Fruit fly (Drosophila melanogaster) whole organism, embryonic: ENCODE results near the gene CG11085.

Experiments used
- Aef1 ChIP-seq: fragments of 200-800 bp; sonication (Bioruptor generic); IDR thresholded peaks from 3 replicates; pipeline ENCODE4 v1.3.6; 2022; ENCODE audit warnings: missing biosample characterization, missing genetic modification characterization
- Asciz ChIP-seq: fragments of 200-800 bp; sonication (Bioruptor generic); optimal IDR thresholded peaks from 2 replicates; lab custom pipeline; 2017; ENCODE audit warnings: missing biosample characterization, mild to moderate bottlenecking, missing genetic modification characterization, missing genetic modification reagents
- Atf3 ChIP-seq: fragments of 200-800 bp; sonication (Bioruptor generic); optimal IDR thresholded peaks from 3 replicates; lab custom pipeline; 2016; ENCODE audit warnings: missing biosample characterization, missing genetic modification characterization
- Bdp1 ChIP-seq: fragments of 200-800 bp; sonication (Bioruptor generic); optimal IDR thresholded peaks from 3 replicates; lab custom pipeline; 2016; ENCODE audit warnings: missing biosample characterization, missing genetic modification characterization
- CG10979 ChIP-seq: fragments of 200-800 bp; sonication (Bioruptor generic); optimal IDR thresholded peaks from 2 replicates; lab custom pipeline; 2018; ENCODE audit warnings: missing biosample characterization, mild to moderate bottlenecking, missing genetic modification characterization, moderate library complexity
- CG11085 ChIP-seq: fragments of 200-800 bp; sonication (Bioruptor generic); IDR thresholded peaks from 2 replicates; pipeline ENCODE4 v1.3.6; 2022; ENCODE audit warnings: missing biosample characterization, missing genetic modification characterization
- CG11696 ChIP-seq: fragments of 200-800 bp; sonication (Bioruptor generic); IDR thresholded peaks from 2 replicates; pipeline ENCODE4 v1.3.6; 2022; ENCODE audit warnings: missing biosample characterization, missing genetic modification characterization
- CG12942 ChIP-seq: fragments of 200-800 bp; sonication (Bioruptor generic); optimal IDR thresholded peaks from 3 replicates; lab custom pipeline; 2016; ENCODE audit warnings: missing biosample characterization, missing genetic modification characterization
- CG14441 ChIP-seq: fragments of 200-800 bp; sonication (Bioruptor generic); IDR thresholded peaks from 2 replicates; pipeline ENCODE4 v1.3.6; 2022; ENCODE audit warnings: missing biosample characterization, missing genetic modification characterization
- CG15514 ChIP-seq: fragments of 200-800 bp; sonication (Bioruptor generic); optimal IDR thresholded peaks from 3 replicates; lab custom pipeline; 2017; ENCODE audit warnings: missing biosample characterization, missing genetic modification characterization, mild to moderate bottlenecking, moderate library complexity, missing genetic modification reagents
- CG15601 ChIP-seq: fragments of 200-800 bp; sonication (Bioruptor generic); optimal IDR thresholded peaks from 3 replicates; lab custom pipeline; 2019; ENCODE audit warnings: missing biosample characterization, mild to moderate bottlenecking, missing genetic modification characterization, moderate library complexity
- CG18476 ChIP-seq: fragments of 200-800 bp; sonication (Bioruptor generic); optimal IDR thresholded peaks from 2 replicates; lab custom pipeline; 2016; ENCODE audit warnings: missing biosample characterization, mild to moderate bottlenecking, missing genetic modification characterization
- CG30403 ChIP-seq: fragments of 200-800 bp; sonication (Bioruptor generic); optimal IDR thresholded peaks from 3 replicates; lab custom pipeline; 2016; ENCODE audit warnings: missing biosample characterization, missing genetic modification characterization
- CG3065 ChIP-seq: fragments of 200-800 bp; sonication (Bioruptor generic); optimal IDR thresholded peaks from 2 replicates; lab custom pipeline; 2016; ENCODE audit warnings: missing biosample characterization, missing genetic modification characterization
- CG33557 ChIP-seq: fragments of 200-800 bp; sonication (Bioruptor generic); optimal IDR thresholded peaks from 2 replicates; lab custom pipeline; 2019; ENCODE audit warnings: missing biosample characterization, mild to moderate bottlenecking, missing genetic modification characterization, moderate library complexity
- CG3726 ChIP-seq: fragments of 200-800 bp; sonication (Bioruptor generic); IDR thresholded peaks from 3 replicates; pipeline ENCODE4, ENCODE4 v1.3.6; 2022; ENCODE audit warnings: missing biosample characterization, missing genetic modification characterization
- CG42726 ChIP-seq: fragments of 200-800 bp; sonication (Bioruptor generic); IDR thresholded peaks from 2 replicates; pipeline ENCODE4 v1.3.6; 2022; ENCODE audit warnings: missing biosample characterization, missing genetic modification characterization; ENCODE audit not compliant: partially characterized antibody
- CG8944 ChIP-seq: fragments of 200-800 bp; sonication (Bioruptor generic); optimal IDR thresholded peaks from 3 replicates; lab custom pipeline; 2016; ENCODE audit warnings: missing biosample characterization, missing genetic modification characterization
- CG9215 ChIP-seq: fragments of 200-800 bp; sonication (Bioruptor generic); IDR thresholded peaks from 2 replicates; pipeline ENCODE4 v1.3.6; 2022; ENCODE audit warnings: missing biosample characterization, missing genetic modification characterization
- CkIIα-i1 ChIP-seq: fragments of 200-800 bp; sonication (Bioruptor generic); IDR thresholded peaks from 2 replicates; pipeline ENCODE4 v1.3.6; 2022; ENCODE audit warnings: missing biosample characterization, missing genetic modification characterization
- Dad ChIP-seq: fragments of 200-800 bp; sonication (Bioruptor generic); optimal IDR thresholded peaks from 3 replicates; lab custom pipeline; 2016; ENCODE audit warnings: missing biosample characterization, missing genetic modification characterization
- Dll ChIP-seq: fragments of 200-800 bp; sonication (Bioruptor generic); IDR thresholded peaks from 4 replicates; pipeline ENCODE4 v1.3.6; 2022; ENCODE audit warnings: missing biosample characterization, missing genetic modification characterization; ENCODE audit not compliant: partially characterized antibody
- Hr78 ChIP-seq, 2 experiments: fragments of 200-800 bp in 1 of 2; fragments of >200 bp in 1 of 2; sonication (Bioruptor generic) in 1 of 2; optimal IDR thresholded peaks; 2 replicates each; lab custom pipeline; 2017 to 2019; ENCODE audit warnings: missing biosample characterization in 2 of 2, missing genetic modification characterization in 2 of 2, mild to moderate bottlenecking in 1 of 2, moderate library complexity in 1 of 2
- Taf1 ChIP-seq: fragments of 200-800 bp; sonication (Bioruptor generic); IDR thresholded peaks from 2 replicates; pipeline ENCODE4 v1.3.6; 2022; ENCODE audit warnings: missing biosample characterization, missing genetic modification characterization
- Tbp ChIP-seq: fragments of >200 bp; optimal IDR thresholded peaks from 2 replicates; lab custom pipeline; 2018; ENCODE audit warnings: missing biosample characterization, missing genetic modification characterization
- cad ChIP-seq: fragments of >200 bp; optimal IDR thresholded peaks from 2 replicates; lab custom pipeline; 2017; ENCODE audit warnings: missing biosample characterization, missing genetic modification characterization
- crol ChIP-seq: fragments of 200-800 bp; sonication (Bioruptor generic); IDR thresholded peaks from 2 replicates; pipeline ENCODE4 v1.3.6; 2022; ENCODE audit warnings: missing biosample characterization, missing genetic modification characterization
- danr ChIP-seq: fragments of 200-800 bp; sonication (Bioruptor generic); IDR thresholded peaks from 2 replicates; pipeline ENCODE4 v1.3.6; 2022; ENCODE audit warnings: missing biosample characterization, missing genetic modification characterization
- disco-r ChIP-seq: fragments of 200-800 bp; sonication (Bioruptor generic); optimal IDR thresholded peaks from 2 replicates; lab custom pipeline; 2016; ENCODE audit warnings: missing biosample characterization, missing genetic modification characterization
- esg ChIP-seq: fragments of 200-800 bp; sonication (Bioruptor generic); conservative IDR thresholded peaks from 2 replicates; pipeline ENCODE4 v1.3.6; 2022; ENCODE audit warnings: missing biosample characterization, missing genetic modification characterization
- exex ChIP-seq: fragments of 200-800 bp; sonication (Bioruptor generic); optimal IDR thresholded peaks from 4 replicates; lab custom pipeline; 2018; ENCODE audit warnings: missing biosample characterization, mild to moderate bottlenecking, missing genetic modification characterization, moderate library complexity
- fru ChIP-seq: fragments of >200 bp; optimal IDR thresholded peaks from 2 replicates; lab custom pipeline; 2017
- hb ChIP-seq: fragments of 200-800 bp; sonication (Bioruptor generic); IDR thresholded peaks from 3 replicates; pipeline ENCODE4 v1.3.6; 2022; ENCODE audit warnings: missing biosample characterization, missing genetic modification characterization; ENCODE audit not compliant: partially characterized antibody
- hkb ChIP-seq, 2 experiments: fragments of 200-800 bp in 1 of 2; fragments of >200 bp in 1 of 2; sonication (Bioruptor generic) in 1 of 2; IDR thresholded peaks in 1 of 2; optimal IDR thresholded peaks in 1 of 2; 2 replicates each; pipeline versions ENCODE4 v1.3.6 to Lab custom; 2017 to 2022; ENCODE audit warnings: missing biosample characterization in 1 of 2, missing genetic modification characterization in 1 of 2
- hth ChIP-seq: fragments of >200 bp; optimal IDR thresholded peaks from 2 replicates; lab custom pipeline; 2017; ENCODE audit warnings: inconsistent platforms
- jigr1 ChIP-seq: fragments of 200-800 bp; sonication (Bioruptor generic); IDR thresholded peaks from 3 replicates; pipeline ENCODE4 v1.3.6; 2022; ENCODE audit warnings: missing biosample characterization, missing genetic modification characterization
- klu ChIP-seq: fragments of 200-800 bp; sonication (Bioruptor generic); IDR thresholded peaks from 2 replicates; pipeline ENCODE4 v1.3.6; 2022; ENCODE audit warnings: missing biosample characterization, missing genetic modification characterization
- lab ChIP-seq: fragments of 200-800 bp; sonication (Bioruptor generic); optimal IDR thresholded peaks from 3 replicates; lab custom pipeline; 2017; ENCODE audit warnings: missing biosample characterization, missing genetic modification characterization, mild to moderate bottlenecking, moderate library complexity, missing genetic modification reagents
- lilli ChIP-seq: fragments of 200-800 bp; sonication (Bioruptor generic); optimal IDR thresholded peaks from 3 replicates; lab custom pipeline; 2016; ENCODE audit warnings: missing biosample characterization, missing genetic modification characterization
- maf-S ChIP-seq: fragments of 200-800 bp; sonication (Bioruptor generic); optimal IDR thresholded peaks from 2 replicates; lab custom pipeline; 2016; ENCODE audit warnings: missing biosample characterization, missing genetic modification characterization
- mirr ChIP-seq: fragments of 200-800 bp; sonication (Bioruptor generic); optimal IDR thresholded peaks from 3 replicates; lab custom pipeline; 2018; ENCODE audit warnings: missing biosample characterization, mild to moderate bottlenecking, missing genetic modification characterization
- nerfin-1 ChIP-seq: fragments of 200-800 bp; sonication (Bioruptor generic); optimal IDR thresholded peaks from 3 replicates; lab custom pipeline; 2019; ENCODE audit warnings: missing biosample characterization, mild to moderate bottlenecking, missing genetic modification characterization, moderate library complexity
- peb ChIP-seq: fragments of 200-800 bp; sonication (Bioruptor generic); IDR thresholded peaks from 2 replicates; pipeline ENCODE4 v1.3.6; 2022; ENCODE audit warnings: missing biosample characterization, missing genetic modification characterization
- ranshi ChIP-seq: fragments of 200-800 bp; sonication (Bioruptor generic); IDR thresholded peaks from 2 replicates; pipeline ENCODE4 v1.3.6; 2022; ENCODE audit warnings: missing biosample characterization, missing genetic modification characterization
- scrt ChIP-seq: fragments of 200-800 bp; sonication (Bioruptor generic); optimal IDR thresholded peaks from 2 replicates; lab custom pipeline; 2018; ENCODE audit warnings: missing biosample characterization, mild to moderate bottlenecking, missing genetic modification characterization, moderate library complexity
- slp2 ChIP-seq: fragments of 200-800 bp; sonication (Bioruptor generic); optimal IDR thresholded peaks from 2 replicates; lab custom pipeline; 2016; ENCODE audit warnings: missing biosample characterization, missing genetic modification characterization
- sqz ChIP-seq: fragments of 200-800 bp; sonication (Bioruptor generic); optimal IDR thresholded peaks from 3 replicates; lab custom pipeline; 2018; ENCODE audit warnings: missing biosample characterization, mild to moderate bottlenecking, missing genetic modification characterization
- stc ChIP-seq: fragments of 200-800 bp; sonication (Bioruptor generic); IDR thresholded peaks from 2 replicates; pipeline ENCODE4 v1.3.6; 2022; ENCODE audit warnings: missing biosample characterization, missing genetic modification characterization
- trem ChIP-seq: fragments of 200-800 bp; optimal IDR thresholded peaks from 3 replicates; lab custom pipeline; 2019; ENCODE audit warnings: missing biosample characterization, mild to moderate bottlenecking, missing genetic modification characterization, moderate library complexity
- wek ChIP-seq: fragments of 200-800 bp; sonication (Bioruptor generic); optimal IDR thresholded peaks from 3 replicates; lab custom pipeline; 2018; ENCODE audit warnings: missing biosample characterization, mild to moderate bottlenecking, missing genetic modification characterization, moderate library complexity

CG11085 gene

dm6 chrX:12631317-12632156, 15.4 kb downstream of the CG11085 start, which contains the start of gene Tomosyn (continued):
- TF ChIP-seq CG3726 (GFP tag; lab: Robert Waterston, UW) = no peak
- TF ChIP-seq esg (GFP tag; lab: Robert Waterston, UW) = no peak
- TF ChIP-seq hkb (optimal IDR thresholded peaks at IDR 0.05; lab: Kevin White, UChicago) = no peak
- TF ChIP-seq hkb (GFP tag; IDR thresholded peaks at IDR 0.05; lab: Robert Waterston, UW) = peak; percentile 56
- no peak for TF ChIP-seq CG18476
- TF ChIP-seq CG15514 (GFP tag; lab: Kevin White, UChicago) = peak; percentile 36
- no peak for TF ChIP-seq Taf1 (GFP tag; lab: Robert Waterston, UW)
- TF ChIP-seq trem = peak; percentile 54
- no peak for TF ChIP-seq CG15601
- peak; percentile 73 for TF ChIP-seq hb (GFP tag; lab: Robert Waterston, UW)
- no peak for TF ChIP-seq Dad
- TF ChIP-seq Hr78 (GFP tag; optimal IDR thresholded peaks at IDR 0.05; lab: Kevin White, UChicago) = no peak
- peak; percentile 40 for TF ChIP-seq exex
- peak; percentile 13 for TF ChIP-seq CG33557 (GFP tag; lab: Kevin White, UChicago)
- no peak for TF ChIP-seq danr
- TF ChIP-seq Atf3 (GFP tag; lab: Kevin White, UChicago) = no peak
- no peak for TF ChIP-seq peb (GFP tag; lab: Robert Waterston, UW)
- TF ChIP-seq Aef1 = no peak
- TF ChIP-seq CG11085 (GFP tag; lab: Robert Waterston, UW) = no peak; the same call in 1 of the 2 replicates
- TF ChIP-seq scrt (GFP tag; lab: Kevin White, UChicago) = peak; percentile 84
- TF ChIP-seq Bdp1 (GFP tag; lab: Kevin White, UChicago) = no peak
- TF ChIP-seq Tbp (GFP tag; lab: Kevin White, UChicago) = no peak
- TF ChIP-seq CG42726 (GFP tag; lab: Robert Waterston, UW) = no peak
- TF ChIP-seq hth (lab: Kevin White, UChicago) = no peak
- TF ChIP-seq lab (GFP tag; lab: Kevin White, UChicago) = peak; percentile 46
- no peak for TF ChIP-seq CG14441 (GFP tag; lab: Robert Waterston, UW)
- no peak for TF ChIP-seq CG11696
- TF ChIP-seq Asciz (GFP tag; lab: Kevin White, UChicago) = no peak
- TF ChIP-seq cad (GFP tag; lab: Kevin White, UChicago) = no peak
- no peak for TF ChIP-seq fru (lab: Kevin White, UChicago)
- no peak for TF ChIP-seq stc (GFP tag; lab: Robert Waterston, UW)
- peak; percentile 94 for TF ChIP-seq wek (GFP tag; lab: Kevin White, UChicago)
- TF ChIP-seq mirr = no peak
- TF ChIP-seq Dll (GFP tag; lab: Robert Waterston, UW) = peak; percentile 75
- no peak for TF ChIP-seq sqz (GFP tag; lab: Kevin White, UChicago)
- peak; percentile 96 for TF ChIP-seq nerfin-1 (tag; lab: Kevin White, UChicago)
- peak; percentile 68; the same call in 1 of the 2 replicates for TF ChIP-seq klu (GFP tag; lab: Robert Waterston, UW)
- TF ChIP-seq CG3065 (GFP tag; lab: Kevin White, UChicago) = no peak
- TF ChIP-seq maf-S (GFP tag; lab: Kevin White, UChicago) = peak; percentile 22
- TF ChIP-seq CG8944 = no peak
- no peak for TF ChIP-seq jigr1 (GFP tag; lab: Robert Waterston, UW)
- no peak for TF ChIP-seq CG9215 (GFP tag; lab: Robert Waterston, UW)
- peak; percentile 59 for TF ChIP-seq lilli (GFP tag; lab: Kevin White, UChicago)
- no peak for TF ChIP-seq disco-r (GFP tag; lab: Kevin White, UChicago)
- no peak for TF ChIP-seq slp2 (GFP tag; lab: Kevin White, UChicago)
- TF ChIP-seq CG12942 (GFP tag; lab: Kevin White, UChicago) = peak; percentile 2
- TF ChIP-seq ranshi = no peak
- peak; percentile 37 for TF ChIP-seq CG10979 (tag; lab: Kevin White, UChicago)
- TF ChIP-seq CG30403 (GFP tag; lab: Kevin White, UChicago) = peak; percentile 41
- peak; percentile 84 for TF ChIP-seq crol (GFP tag; lab: Robert Waterston, UW)
- TF ChIP-seq CkIIα-i1 = no peak
